Worm (Caenorhabditis elegans) whole organism, L4 larva: Measurements from ENCODE around the gene sre-36.

Source experiments
- ama-1 ChIP-seq: fragments of 150-350 bp; optimal IDR thresholded peaks from 2 replicates; lab custom pipeline; 2014; ENCODE audit warnings: inconsistent platforms, mixed read lengths
- arid-1 ChIP-seq: fragments of 200-800 bp; sonication (Bioruptor generic); conservative IDR thresholded peaks from 2 replicates; pipeline ENCODE4 v1.3.6; 2022; ENCODE audit warnings: missing genetic modification reagents, missing genetic modification characterization, missing compliant biosample characterization
- ceh-28 ChIP-seq: fragments of 150-350 bp; optimal IDR thresholded peaks from 2 replicates; lab custom pipeline; 2014; ENCODE audit warnings: missing biosample characterization, missing genetic modification reagents, missing genetic modification characterization
- nhr-11 ChIP-seq: fragments of 150-350 bp; optimal IDR thresholded peaks from 2 replicates; lab custom pipeline; 2014; ENCODE audit warnings: missing biosample characterization, missing genetic modification characterization
- nhr-28 ChIP-seq: fragments of 150-350 bp; optimal IDR thresholded peaks from 2 replicates; lab custom pipeline; 2014; ENCODE audit warnings: missing biosample characterization, missing genetic modification characterization
- skn-1 ChIP-seq: fragments of 150-350 bp; optimal IDR thresholded peaks from 2 replicates; lab custom pipeline; 2014; ENCODE audit warnings: missing biosample characterization, missing genetic modification characterization
- unc-62 ChIP-seq, 3 experiments: fragments of 150-350 bp in 1 of 3; sonication (generic microtip); optimal IDR thresholded peaks in 2 of 3; peaks in 1 of 3; 1 replicate in 1 of 3; 2 replicates in 2 of 3; lab custom pipeline; 2014 to 2017; ENCODE audit warnings: missing biosample characterization in 3 of 3, missing genetic modification characterization in 3 of 3, missing genetic modification reagents in 3 of 3, missing genotype in 1 of 3

DNA sequence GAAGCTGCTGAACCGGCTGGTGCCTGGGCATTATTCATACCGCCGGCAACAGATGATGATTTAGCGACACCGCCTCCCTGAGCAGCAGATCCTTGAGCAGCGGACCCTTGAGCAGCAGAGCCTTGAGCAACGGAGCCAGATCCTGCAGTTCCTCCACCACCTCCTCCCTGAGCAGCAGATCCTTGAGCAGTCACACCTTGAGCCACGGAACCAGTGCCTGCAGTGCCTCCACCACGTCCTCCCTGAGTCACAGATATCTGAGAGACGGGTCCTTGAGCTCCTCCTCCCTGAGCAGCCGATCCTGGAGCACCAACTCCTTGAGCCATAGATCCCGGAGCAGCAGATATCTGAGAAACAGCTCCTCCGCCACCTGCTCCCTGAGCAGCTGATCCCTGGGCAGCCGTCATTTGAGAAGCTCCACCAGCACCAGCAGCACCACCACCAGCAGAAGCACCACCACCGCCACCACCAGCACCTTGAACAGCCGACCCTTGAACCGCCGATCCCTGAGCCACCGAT lies 23.0 kb upstream of the sre-36 start:
- TF ChIP-seq ceh-28 (tag; lab: Kevin White, UChicago) (no peak), nhr-11 (no peak), ama-1 (no peak), nhr-28 (tag; lab: Kevin White, UChicago) (no peak), unc-62 (GFP tag; optimal IDR thresholded peaks at IDR 0.05 in 1 of 2; lab: Kevin White, UChicago) (no peak), unc-62 (tag; optimal IDR thresholded peaks at IDR 0.05; lab: Kevin White, UChicago) (no peak), arid-1 (GFP tag; lab: Robert Waterston, UW) (no peak), skn-1 (no peak)
